Fruit fly (Drosophila melanogaster) whole organism, embryonic: Measurements from ENCODE around the gene Nplp3.

Source experiments
- ATbp ChIP-seq: fragments of 200-800 bp; sonication (Bioruptor generic); optimal IDR thresholded peaks from 2 replicates; lab custom pipeline; 2017; ENCODE audit warnings: missing biosample characterization, mild to moderate bottlenecking, missing genetic modification characterization, missing genetic modification reagents
- NC2α ChIP-seq: fragments of 200-800 bp; sonication (Bioruptor generic); optimal IDR thresholded peaks from 2 replicates; lab custom pipeline; 2016; ENCODE audit warnings: missing biosample characterization, missing genetic modification characterization
- chif ChIP-seq, 2 experiments: fragments of 200-800 bp; sonication (Bioruptor generic); optimal IDR thresholded peaks; 3 replicates each; lab custom pipeline; 2016; ENCODE audit warnings: missing biosample characterization in 2 of 2, missing genetic modification characterization in 2 of 2
- h ChIP-seq: fragments of >200 bp; optimal IDR thresholded peaks from 2 replicates; lab custom pipeline; 2017

- TF ChIP-seq chif (GFP tag; optimal IDR thresholded peaks at IDR 0.05; lab: Kevin White, UChicago), result no peak
- TF ChIP-seq ATbp, result no peak
- no peak for TF ChIP-seq h (lab: Kevin White, UChicago)
- no peak for TF ChIP-seq NC2α (GFP tag; lab: Kevin White, UChicago)
These were observed 38.7 kb upstream of the Nplp3 start, which contains the start of gene CG13050 for dm6 chr3L:16279171-16279570.
